Fruit fly (Drosophila melanogaster) whole organism, embryonic: ENCODE data around the gene Alg2.

ENCODE experiments used
- CG10959 ChIP-seq: fragments of 200-800 bp; sonication (Bioruptor generic); IDR thresholded peaks from 2 replicates; pipeline ENCODE4 v1.3.6; 2022; ENCODE audit warnings: missing biosample characterization, missing genetic modification characterization
- CG18476 ChIP-seq: fragments of 200-800 bp; sonication (Bioruptor generic); optimal IDR thresholded peaks from 2 replicates; lab custom pipeline; 2016; ENCODE audit warnings: missing biosample characterization, mild to moderate bottlenecking, missing genetic modification characterization
- CG2202 ChIP-seq: fragments of 200-800 bp; sonication (Bioruptor generic); optimal IDR thresholded peaks from 2 replicates; lab custom pipeline; 2018; ENCODE audit warnings: missing biosample characterization, mild to moderate bottlenecking, missing genetic modification characterization
- CG30431 ChIP-seq: fragments of 200-800 bp; sonication (Bioruptor generic); optimal IDR thresholded peaks from 2 replicates; lab custom pipeline; 2017; ENCODE audit warnings: missing biosample characterization, missing genetic modification characterization
- CG32532 ChIP-seq: fragments of 200-800 bp; sonication (Bioruptor generic); IDR thresholded peaks from 2 replicates; pipeline ENCODE4 v1.3.6; 2022; ENCODE audit warnings: missing biosample characterization, missing genetic modification characterization
- HLH3B ChIP-seq: fragments of 200-800 bp; sonication (Bioruptor generic); IDR thresholded peaks from 2 replicates; pipeline ENCODE4 v1.3.6; 2022; ENCODE audit warnings: missing biosample characterization, missing genetic modification characterization
- Lim3 ChIP-seq: fragments of 200-800 bp; sonication (Bioruptor generic); IDR thresholded peaks from 2 replicates; pipeline ENCODE4 v1.3.6; 2022; ENCODE audit warnings: missing biosample characterization, missing genetic modification characterization
- Sry-δ ChIP-seq: fragments of 200-800 bp; sonication (Bioruptor generic); optimal IDR thresholded peaks from 2 replicates; lab custom pipeline; 2016; ENCODE audit warnings: missing biosample characterization, missing genetic modification characterization
- crp ChIP-seq, 2 experiments: fragments of 200-800 bp; sonication (Bioruptor generic); optimal IDR thresholded peaks; 2 replicates in 1 of 2; 3 replicates in 1 of 2; lab custom pipeline; 2017; ENCODE audit warnings: missing biosample characterization in 2 of 2, missing genetic modification characterization in 2 of 2, mild to moderate bottlenecking in 1 of 2, moderate library complexity in 1 of 2
- gt ChIP-seq: fragments of 200-800 bp; sonication (Bioruptor generic); IDR thresholded peaks from 2 replicates; pipeline ENCODE4 v1.3.6; 2022; ENCODE audit warnings: missing biosample characterization, missing genetic modification characterization
- row ChIP-seq: fragments of 200-800 bp; sonication (Bioruptor generic); IDR thresholded peaks from 3 replicates; pipeline ENCODE4 v1.3.6; 2022; ENCODE audit warnings: missing biosample characterization, missing genetic modification characterization

- TF ChIP-seq CG32532 (GFP tag; lab: Robert Waterston, UW) (no peak), CG2202 (tag; lab: Kevin White, UChicago) (no peak), CG30431 (GFP tag; lab: Kevin White, UChicago) (no peak), CG18476 (GFP tag; lab: Kevin White, UChicago) (no peak), Lim3 (GFP tag; lab: Robert Waterston, UW) (no peak), CG10959 (GFP tag; lab: Robert Waterston, UW) (no peak), HLH3B (GFP tag; lab: Robert Waterston, UW) (no peak), Sry-δ (no peak), row (GFP tag; lab: Robert Waterston, UW) (no peak), gt (GFP tag; lab: Robert Waterston, UW) (no peak), crp (GFP tag; optimal IDR thresholded peaks at IDR 0.05; lab: Kevin White, UChicago) (no peak)
Observed at dm6 chr3L:3150376-3150775, 6.8 kb downstream of the Alg2 start.
